Fruit fly (Drosophila melanogaster) whole organism, adult: ENCODE measurements around the gene foxo.

Source experiments
- CG12768 ChIP-seq: fragments of 200-800 bp; sonication (Bioruptor generic); optimal IDR thresholded peaks from 2 replicates; lab custom pipeline; 2017; ENCODE audit warnings: missing biosample characterization, missing genetic modification characterization, mild to moderate bottlenecking, moderate library complexity, missing genetic modification reagents
- CG14711 ChIP-seq: fragments of 200-800 bp; sonication (Bioruptor generic); optimal IDR thresholded peaks from 2 replicates; lab custom pipeline; 2018; ENCODE audit warnings: missing biosample characterization, mild to moderate bottlenecking, missing genetic modification characterization, moderate library complexity
- CG1620 ChIP-seq: fragments of 200-800 bp; sonication (Bioruptor generic); optimal IDR thresholded peaks from 2 replicates; lab custom pipeline; 2016; ENCODE audit warnings: missing biosample characterization, missing genetic modification characterization
- CG5204 ChIP-seq: fragments of 200-800 bp; sonication (Bioruptor generic); optimal IDR thresholded peaks from 2 replicates; lab custom pipeline; 2016; ENCODE audit warnings: missing biosample characterization, missing genetic modification characterization
- CG7045 ChIP-seq: fragments of 200-800 bp; sonication (Bioruptor generic); optimal IDR thresholded peaks from 2 replicates; lab custom pipeline; 2017; ENCODE audit warnings: missing biosample characterization, mild to moderate bottlenecking, missing genetic modification characterization
- Mnt ChIP-seq: fragments of 200-800 bp; sonication (Bioruptor generic); optimal IDR thresholded peaks from 2 replicates; lab custom pipeline; 2016; ENCODE audit warnings: missing biosample characterization, mild to moderate bottlenecking, missing genetic modification characterization
- bab1 ChIP-seq: fragments of 200-800 bp; sonication (Bioruptor generic); optimal IDR thresholded peaks from 3 replicates; lab custom pipeline; 2019; ENCODE audit warnings: missing biosample characterization, mild to moderate bottlenecking, missing genetic modification characterization, moderate library complexity
- kay ChIP-seq: fragments of 200-800 bp; sonication (Bioruptor generic); peaks from one replicate; lab custom pipeline; 2016; ENCODE audit warnings: missing biosample characterization, missing genetic modification characterization, borderline replicate concordance
- ovo ChIP-seq: fragments of 200-800 bp; sonication (Bioruptor generic); optimal IDR thresholded peaks from 2 replicates; lab custom pipeline; 2016; ENCODE audit warnings: missing biosample characterization, missing genetic modification characterization
- tj ChIP-seq: fragments of 200-800 bp; sonication (Bioruptor generic); optimal IDR thresholded peaks from 3 replicates; lab custom pipeline; 2017; ENCODE audit warnings: missing biosample characterization, mild to moderate bottlenecking, missing genetic modification characterization, moderate library complexity
- toe ChIP-seq: fragments of 200-800 bp; sonication (Bioruptor generic); optimal IDR thresholded peaks from 2 replicates; lab custom pipeline; 2016; ENCODE audit warnings: missing biosample characterization, missing genetic modification characterization

DNA sequence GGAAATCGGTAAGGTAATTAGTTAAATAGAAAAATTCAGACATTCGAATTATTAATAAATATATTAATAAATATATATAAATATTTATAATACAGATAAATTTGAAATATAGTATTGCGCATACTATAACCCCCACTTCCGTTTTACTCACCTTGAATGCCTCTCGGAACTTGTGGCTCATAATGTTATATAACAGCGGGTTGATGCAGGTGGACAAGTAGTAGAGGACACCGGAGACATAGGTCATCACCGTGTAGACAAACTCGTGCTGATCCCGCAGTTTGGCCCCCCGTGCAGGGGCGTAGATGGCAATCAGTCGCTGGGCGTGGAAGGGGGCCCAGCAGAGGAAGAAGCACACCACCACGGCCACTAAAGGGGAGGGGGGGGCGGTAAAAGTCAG, 44.2 kb downstream of the foxo start:
- TF ChIP-seq tj (GFP tag; lab: Kevin White, UChicago) (no peak), toe (GFP tag; lab: Kevin White, UChicago) (no peak), kay (no peak), Mnt (GFP tag; lab: Kevin White, UChicago) (no peak), ovo (GFP tag; lab: Kevin White, UChicago) (no peak), CG5204 (GFP tag; lab: Kevin White, UChicago) (no peak), CG12768 (no peak), CG7045 (no peak), CG14711 (tag; lab: Kevin White, UChicago) (no peak), CG1620 (GFP tag; lab: Kevin White, UChicago) (no peak), bab1 (GFP tag; lab: Kevin White, UChicago) (no peak)
